Worm (Caenorhabditis elegans) whole organism, late embryonic: ENCODE results near the gene lurp-1.
"Not testable (repeated sequence)": the region's sequence is repeated elsewhere in the genome, so short reads cannot be mapped to it uniquely, and the experiment has no call there.

Source experiments
- C38D4.7 ChIP-seq: fragments of 200-800 bp; sonication (Bioruptor generic); optimal IDR thresholded peaks from 2 replicates; lab custom pipeline; 2018; ENCODE audit warnings: mild to moderate bottlenecking, missing genetic modification characterization, moderate library complexity, missing compliant biosample characterization
- K09A11.1 ChIP-seq: sonication (generic microtip); optimal IDR thresholded peaks from 2 replicates; lab custom pipeline; 2017; ENCODE audit warnings: antibody characterized with exemption, mild to moderate bottlenecking, missing genetic modification characterization, missing compliant biosample characterization; ENCODE audit not compliant: insufficient read depth
- Y22D7AL.16 ChIP-seq: sonication (generic microtip); optimal IDR thresholded peaks from 2 replicates; lab custom pipeline; 2016; ENCODE audit warnings: missing genetic modification characterization, missing compliant biosample characterization
- ama-1 ChIP-seq: fragments of 150-350 bp; optimal IDR thresholded peaks from 2 replicates; lab custom pipeline; 2014
- ceh-14 ChIP-seq: sonication (generic microtip); optimal IDR thresholded peaks from 2 replicates; lab custom pipeline; 2016; ENCODE audit warnings: missing genotype, missing genetic modification characterization, missing compliant biosample characterization
- ceh-18 ChIP-seq: sonication (generic microtip); optimal IDR thresholded peaks from 2 replicates; lab custom pipeline; 2016; ENCODE audit warnings: missing genetic modification characterization, missing compliant biosample characterization
- ceh-19 ChIP-seq: fragments of 200-800 bp; sonication (Bioruptor generic); optimal IDR thresholded peaks from 2 replicates; lab custom pipeline; 2018; ENCODE audit warnings: mild to moderate bottlenecking, missing genetic modification characterization, missing compliant biosample characterization
- ceh-24 ChIP-seq: sonication (generic microtip); optimal IDR thresholded peaks from 2 replicates; lab custom pipeline; 2016; ENCODE audit warnings: mild to moderate bottlenecking, missing genetic modification characterization, missing compliant biosample characterization
- ceh-31 ChIP-seq: sonication (generic microtip); optimal IDR thresholded peaks from 2 replicates; lab custom pipeline; 2016; ENCODE audit warnings: missing genetic modification characterization, missing compliant biosample characterization
- ceh-45 ChIP-seq: fragments of 200-800 bp; sonication (Bioruptor generic); IDR thresholded peaks from 2 replicates; pipeline ENCODE4 v1.3.6; 2022; ENCODE audit warnings: missing genetic modification reagents, missing genetic modification characterization, missing compliant biosample characterization
- dmd-4 ChIP-seq: sonication (generic microtip); optimal IDR thresholded peaks from 2 replicates; lab custom pipeline; 2016; ENCODE audit warnings: borderline replicate concordance, missing genetic modification characterization, missing compliant biosample characterization
- dve-1 ChIP-seq: sonication (generic microtip); optimal IDR thresholded peaks from 2 replicates; lab custom pipeline; 2017; ENCODE audit warnings: antibody characterized with exemption, mild to moderate bottlenecking, missing genetic modification characterization, missing compliant biosample characterization
- elt-2 ChIP-seq: sonication (generic microtip); optimal IDR thresholded peaks from 2 replicates; lab custom pipeline; 2016; ENCODE audit warnings: missing genetic modification reagents, missing genetic modification characterization, missing compliant biosample characterization
- fax-1 ChIP-seq: sonication (generic microtip); optimal IDR thresholded peaks from 2 replicates; lab custom pipeline; 2016; ENCODE audit warnings: missing genotype, missing genetic modification characterization, missing compliant biosample characterization
- fkh-6 ChIP-seq: sonication (generic microtip); optimal IDR thresholded peaks from 2 replicates; lab custom pipeline; 2016; ENCODE audit warnings: missing genetic modification characterization, missing compliant biosample characterization
- gmeb-2 ChIP-seq: sonication (generic microtip); optimal IDR thresholded peaks from 2 replicates; lab custom pipeline; 2016; ENCODE audit warnings: missing genetic modification characterization, inconsistent platforms, missing compliant biosample characterization
- hlh-13 ChIP-seq: fragments of 200-800 bp; sonication (Bioruptor generic); optimal IDR thresholded peaks from 2 replicates; lab custom pipeline; 2018; ENCODE audit warnings: mild to moderate bottlenecking, missing genetic modification characterization, missing compliant biosample characterization
- hlh-15 ChIP-seq: sonication (generic microtip); optimal IDR thresholded peaks from 2 replicates; lab custom pipeline; 2016; ENCODE audit warnings: missing genetic modification characterization, missing compliant biosample characterization
- hlh-30 ChIP-seq: sonication (generic microtip); optimal IDR thresholded peaks from 2 replicates; lab custom pipeline; 2017; ENCODE audit warnings: antibody characterized with exemption, missing genetic modification characterization, missing compliant biosample characterization; ENCODE audit not compliant: insufficient read depth
- hlh-6 ChIP-seq: sonication (generic microtip); optimal IDR thresholded peaks from 2 replicates; lab custom pipeline; 2016; ENCODE audit warnings: missing genotype, missing genetic modification characterization, missing compliant biosample characterization
- hlh-8 ChIP-seq: sonication (generic microtip); optimal IDR thresholded peaks from 2 replicates; lab custom pipeline; 2016; ENCODE audit warnings: missing genotype, missing genetic modification characterization, missing compliant biosample characterization
- lim-6 ChIP-seq: sonication (generic microtip); optimal IDR thresholded peaks from 2 replicates; lab custom pipeline; 2016; ENCODE audit warnings: missing genetic modification characterization, missing compliant biosample characterization
- mec-3 ChIP-seq: sonication (generic microtip); optimal IDR thresholded peaks from 2 replicates; lab custom pipeline; 2016; ENCODE audit warnings: borderline replicate concordance, missing genetic modification characterization, missing compliant biosample characterization
- nhr-11 ChIP-seq: fragments of 150-350 bp; optimal IDR thresholded peaks from 2 replicates; lab custom pipeline; 2014; ENCODE audit warnings: missing biosample characterization, missing genetic modification characterization
- odd-2 ChIP-seq: sonication (generic microtip); optimal IDR thresholded peaks from 2 replicates; lab custom pipeline; 2017; ENCODE audit warnings: antibody characterized with exemption, mild to moderate bottlenecking, missing genetic modification characterization, missing compliant biosample characterization
- pag-3 ChIP-seq: sonication (generic microtip); optimal IDR thresholded peaks from 2 replicates; lab custom pipeline; 2016; ENCODE audit warnings: missing compliant biosample characterization, missing genetic modification characterization, borderline replicate concordance
- pax-1 ChIP-seq: fragments of 150-350 bp; optimal IDR thresholded peaks from 2 replicates; lab custom pipeline; 2014; ENCODE audit warnings: missing biosample characterization, missing genetic modification characterization
- pha-4 ChIP-seq: fragments of 150-350 bp; optimal IDR thresholded peaks from 2 replicates; lab custom pipeline; 2018; ENCODE audit warnings: missing biosample characterization, missing genetic modification reagents, missing genetic modification characterization
- pqm-1 ChIP-seq: sonication (generic microtip); optimal IDR thresholded peaks from 2 replicates; lab custom pipeline; 2016; ENCODE audit warnings: missing genetic modification characterization, missing compliant biosample characterization
- ref-2 ChIP-seq: sonication (generic microtip); optimal IDR thresholded peaks from 2 replicates; lab custom pipeline; 2016; ENCODE audit warnings: missing genetic modification characterization, missing compliant biosample characterization
- rnt-1 ChIP-seq: sonication (generic microtip); optimal IDR thresholded peaks from 2 replicates; lab custom pipeline; 2016; ENCODE audit warnings: missing genetic modification characterization, missing compliant biosample characterization
- sdc-2 ChIP-seq: sonication (generic microtip); optimal IDR thresholded peaks from 2 replicates; lab custom pipeline; 2016; ENCODE audit warnings: missing genotype, missing genetic modification characterization, missing compliant biosample characterization
- sox-4 ChIP-seq: sonication (generic microtip); optimal IDR thresholded peaks from 2 replicates; lab custom pipeline; 2017; ENCODE audit warnings: mild to moderate bottlenecking, missing genetic modification characterization, inconsistent platforms, missing compliant biosample characterization
- tbx-2 ChIP-seq: sonication (generic microtip); optimal IDR thresholded peaks from 2 replicates; lab custom pipeline; 2016; ENCODE audit warnings: missing genetic modification characterization, missing compliant biosample characterization
- ttx-3 ChIP-seq: sonication (generic microtip); optimal IDR thresholded peaks from 2 replicates; lab custom pipeline; 2016; ENCODE audit warnings: missing genetic modification reagents, missing genetic modification characterization, missing compliant biosample characterization
- unc-3 ChIP-seq, 2 experiments: fragments of 200-800 bp in 1 of 2; sonication (Bioruptor generic) in 1 of 2; sonication (generic microtip) in 1 of 2; conservative IDR thresholded peaks in 1 of 2; optimal IDR thresholded peaks in 1 of 2; 2 replicates each; pipeline versions ENCODE4 v1.3.6 to Lab custom; 2016 to 2022; ENCODE audit warnings: missing compliant biosample characterization in 2 of 2, missing genetic modification characterization in 2 of 2, missing genetic modification reagents in 1 of 2
- unc-55 ChIP-seq: sonication (generic microtip); optimal IDR thresholded peaks from 2 replicates; lab custom pipeline; 2017; ENCODE audit warnings: missing biosample characterization, missing genetic modification reagents, missing genetic modification characterization
- unc-86 ChIP-seq: sonication (generic microtip); optimal IDR thresholded peaks from 2 replicates; lab custom pipeline; 2016; ENCODE audit warnings: missing genetic modification characterization, missing compliant biosample characterization

The lurp-1 gene

DNA sequence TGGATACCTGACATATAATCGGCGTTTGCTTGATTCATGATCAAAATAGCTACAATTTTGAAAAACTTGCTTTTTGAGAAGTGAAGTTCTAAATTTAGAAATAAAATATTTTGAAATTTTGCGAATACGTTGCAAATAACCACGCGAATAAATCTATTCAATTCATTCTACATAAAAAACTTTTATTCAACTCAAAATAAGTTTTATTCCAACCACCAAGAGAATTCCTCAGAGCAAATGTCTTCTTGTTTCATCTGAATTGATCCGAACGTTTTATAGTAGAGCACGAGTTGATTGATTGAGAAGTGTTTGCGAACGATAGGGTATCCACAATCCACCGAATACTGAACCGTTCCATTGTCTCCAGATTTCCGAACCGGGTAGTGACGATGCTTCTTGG lies 35.0 kb downstream of the lurp-1 start, which contains the start of gene F44F4.9:
F44F4.9 (minus strand) TSS at position 101 of the 400 bp plus-strand sequence.
- TF ChIP-seq elt-2 (tag; lab: Kevin White, UChicago): no peak
- no peak for TF ChIP-seq unc-3 (GFP tag; conservative IDR thresholded peaks at IDR 0.05; lab: Robert Waterston, UW)
- TF ChIP-seq unc-3 (tag; optimal IDR thresholded peaks at IDR 0.05; lab: Kevin White, UChicago): no peak
- TF ChIP-seq sox-4 (tag; lab: Kevin White, UChicago): no peak
- no peak for TF ChIP-seq fax-1
- no peak for TF ChIP-seq K09A11.1 (tag; lab: Kevin White, UChicago)
- TF ChIP-seq ceh-19 (GFP tag; lab: Kevin White, UChicago): no peak
- no peak for TF ChIP-seq pqm-1 (tag; lab: Kevin White, UChicago)
- TF ChIP-seq nhr-11: no peak
- no peak for TF ChIP-seq ceh-45 (GFP tag; lab: Robert Waterston, UW)
- no peak for TF ChIP-seq hlh-15
- no peak for TF ChIP-seq hlh-13 (GFP tag; lab: Kevin White, UChicago)
- no peak for TF ChIP-seq ref-2
- TF ChIP-seq odd-2: no peak
- TF ChIP-seq hlh-30: no peak
- TF ChIP-seq dve-1 (tag; lab: Kevin White, UChicago): no peak
- no peak for TF ChIP-seq pax-1 (tag; lab: Kevin White, UChicago)
- no peak for TF ChIP-seq hlh-6
- TF ChIP-seq, all 69 proteins: peak for 0

DNA sequence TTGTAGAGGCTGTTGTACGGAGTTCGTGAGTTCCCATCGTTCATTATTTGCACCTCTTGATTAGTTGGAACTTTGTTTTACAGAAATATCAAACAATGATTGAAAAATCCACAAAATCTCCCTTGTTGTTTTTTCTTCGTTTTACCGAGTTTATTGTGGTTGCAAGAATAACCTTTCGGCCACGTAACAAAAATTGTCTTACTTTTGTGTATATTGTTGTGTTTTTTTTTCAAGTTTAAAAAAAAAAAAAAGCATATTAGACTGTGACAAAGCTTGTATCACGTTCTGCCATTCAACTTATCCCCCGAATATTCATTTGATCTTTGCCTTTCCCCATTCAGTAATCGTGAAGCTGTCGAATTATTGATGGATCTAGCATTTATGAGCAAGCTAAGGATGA lies 36.4 kb downstream of the lurp-1 start, which contains the start of gene F44F4.10:
F44F4.10 (minus strand) TSS at position 101 of the 400 bp plus-strand sequence.
- TF ChIP-seq hlh-8 (no peak), ceh-14 (tag; lab: Kevin White, UChicago) (no peak), ceh-45 (GFP tag; lab: Robert Waterston, UW) (no peak), rnt-1 (tag; lab: Kevin White, UChicago) (no peak), ceh-31 (tag; lab: Kevin White, UChicago) (no peak), dmd-4 (no peak), fkh-6 (no peak), unc-86 (tag; lab: Kevin White, UChicago) (no peak), Y22D7AL.16 (tag; lab: Kevin White, UChicago) (no peak), gmeb-2 (tag; lab: Kevin White, UChicago) (no peak), fax-1 (no peak), dve-1 (tag; lab: Kevin White, UChicago) (no peak)

- TF ChIP-seq pag-3 (no peak), ttx-3 (tag; lab: Kevin White, UChicago) (no peak), nhr-11 (no peak), sdc-2 (tag; lab: Kevin White, UChicago) (no peak), ceh-24 (tag; lab: Kevin White, UChicago) (no peak), lim-6 (no peak), Y22D7AL.16 (tag; lab: Kevin White, UChicago) (no peak), tbx-2 (tag; lab: Kevin White, UChicago) (no peak), ceh-18 (tag; lab: Kevin White, UChicago) (no peak), ceh-14 (tag; lab: Kevin White, UChicago) (no peak), pha-4 (tag; lab: Kevin White, UChicago) (no peak), C38D4.7 (GFP tag; lab: Kevin White, UChicago) (no peak), fax-1 (no peak), mec-3 (no peak), ama-1 (lab: Kevin White, UChicago) (no peak)
Measured at ce11 chrII:10918293-10918756, 37.6 kb downstream of the lurp-1 start, which contains the start of gene tba-4. Gene tba-4 (plus strand): TSS chrII:10918706.

- not testable (repeated sequence) for TF ChIP-seq unc-55 (GFP tag; lab: Kevin White, UChicago); pqm-1 (tag; lab: Kevin White, UChicago); unc-3 (GFP tag; conservative IDR thresholded peaks at IDR 0.05; lab: Robert Waterston, UW); unc-3 (tag; optimal IDR thresholded peaks at IDR 0.05; lab: Kevin White, UChicago)
Measured at ce11 chrII:10922874-10923273, 42.1 kb downstream of the lurp-1 start, which contains the start of gene Y19D2B.1. Gene Y19D2B.1 (minus strand): TSS chrII:10922974.
